Worm (Caenorhabditis elegans) whole organism, L3 larva: ENCODE measurements around the gene kin-5.

ENCODE experiments used
- R02D3.7 ChIP-seq: fragments of 150-350 bp; optimal IDR thresholded peaks from 2 replicates; lab custom pipeline; 2014; ENCODE audit warnings: missing biosample characterization, missing genetic modification characterization
- ZK546.5 ChIP-seq: sonication (generic microtip); optimal IDR thresholded peaks from 2 replicates; lab custom pipeline; 2017; ENCODE audit warnings: missing biosample characterization, missing genetic modification characterization
- aly-2 ChIP-seq: fragments of 150-350 bp; optimal IDR thresholded peaks from 2 replicates; lab custom pipeline; 2014; ENCODE audit warnings: missing biosample characterization, missing genetic modification characterization
- ama-1 ChIP-seq: fragments of 150-350 bp; optimal IDR thresholded peaks from 2 replicates; lab custom pipeline; 2018
- ceh-16 ChIP-seq: sonication (generic microtip); optimal IDR thresholded peaks from 2 replicates; lab custom pipeline; 2017; ENCODE audit warnings: missing biosample characterization, missing genetic modification characterization
- ceh-28 ChIP-seq: fragments of 150-350 bp; optimal IDR thresholded peaks from 2 replicates; lab custom pipeline; 2014; ENCODE audit warnings: missing biosample characterization, missing genetic modification reagents, missing genetic modification characterization
- ceh-9 ChIP-seq: sonication (generic microtip); optimal IDR thresholded peaks from 2 replicates; lab custom pipeline; 2018; ENCODE audit warnings: missing biosample characterization, missing genetic modification characterization
- egl-27 ChIP-seq: sonication (generic microtip); optimal IDR thresholded peaks from 4 replicates; lab custom pipeline; 2017; ENCODE audit warnings: missing biosample characterization, missing genetic modification reagents, missing genetic modification characterization
- egl-5 ChIP-seq: fragments of 150-350 bp; optimal IDR thresholded peaks from 2 replicates; lab custom pipeline; 2017; ENCODE audit warnings: missing biosample characterization, missing genetic modification reagents, missing genetic modification characterization, inconsistent platforms
- elt-1 ChIP-seq: fragments of 150-350 bp; optimal IDR thresholded peaks from 2 replicates; lab custom pipeline; 2014; ENCODE audit warnings: missing biosample characterization, missing genetic modification characterization
- elt-2 ChIP-seq: sonication (generic microtip); optimal IDR thresholded peaks from 2 replicates; lab custom pipeline; 2016; ENCODE audit warnings: missing genetic modification reagents, mild to moderate bottlenecking, missing genetic modification characterization, missing compliant biosample characterization
- elt-3 ChIP-seq, 3 experiments: fragments of 150-350 bp in 1 of 3; sonication (generic microtip) in 2 of 3; optimal IDR thresholded peaks; 2 replicates in 2 of 3; 4 replicates in 1 of 3; lab custom pipeline; 2014 to 2017; ENCODE audit warnings: missing biosample characterization in 3 of 3, missing genetic modification characterization in 3 of 3
- eor-1 ChIP-seq, 2 experiments: fragments of 150-350 bp; optimal IDR thresholded peaks; 2 replicates each; lab custom pipeline; 2014 to 2018; ENCODE audit warnings: missing biosample characterization in 2 of 2, missing genetic modification characterization in 2 of 2
- fkh-10 ChIP-seq: sonication (generic microtip); optimal IDR thresholded peaks from 2 replicates; lab custom pipeline; 2017; ENCODE audit warnings: missing biosample characterization, missing genetic modification reagents, missing genetic modification characterization
- fkh-2 ChIP-seq: fragments of 150-350 bp; optimal IDR thresholded peaks from 2 replicates; lab custom pipeline; 2014; ENCODE audit warnings: missing biosample characterization, missing genetic modification reagents, missing genetic modification characterization
- hmg-11 ChIP-seq: sonication (generic microtip); optimal IDR thresholded peaks from 2 replicates; lab custom pipeline; 2016; ENCODE audit warnings: missing genetic modification characterization, missing compliant biosample characterization
- jun-1 ChIP-seq: fragments of 150-350 bp; optimal IDR thresholded peaks from 2 replicates; lab custom pipeline; 2014; ENCODE audit warnings: missing biosample characterization, missing genetic modification reagents, missing genetic modification characterization
- lin-15B ChIP-seq: fragments of 150-350 bp; optimal IDR thresholded peaks from 2 replicates; lab custom pipeline; 2014; ENCODE audit warnings: missing biosample characterization, missing genetic modification characterization
- lin-39 ChIP-seq: fragments of 150-350 bp; optimal IDR thresholded peaks from 2 replicates; lab custom pipeline; 2018; ENCODE audit warnings: missing biosample characterization, missing genetic modification reagents, missing genetic modification characterization
- mdl-1 ChIP-seq: fragments of 150-350 bp; optimal IDR thresholded peaks from 2 replicates; lab custom pipeline; 2014; ENCODE audit warnings: missing biosample characterization, missing genetic modification characterization
- mml-1 ChIP-seq: fragments of 150-350 bp; sonication (generic microtip); optimal IDR thresholded peaks from 3 replicates; lab custom pipeline; 2014; ENCODE audit warnings: missing biosample characterization, missing genetic modification characterization
- nhr-11 ChIP-seq: fragments of 150-350 bp; optimal IDR thresholded peaks from 2 replicates; lab custom pipeline; 2014; ENCODE audit warnings: missing biosample characterization, missing genetic modification characterization
- nhr-12 ChIP-seq: fragments of 150-350 bp; optimal IDR thresholded peaks from 2 replicates; lab custom pipeline; 2014; ENCODE audit warnings: missing biosample characterization, missing genetic modification characterization
- nhr-23 ChIP-seq: fragments of 150-350 bp; optimal IDR thresholded peaks from 2 replicates; lab custom pipeline; 2014; ENCODE audit warnings: missing biosample characterization, missing genetic modification reagents, missing genetic modification characterization
- nhr-237 ChIP-seq: fragments of 150-350 bp; optimal IDR thresholded peaks from 2 replicates; lab custom pipeline; 2014; ENCODE audit warnings: missing biosample characterization, missing genetic modification characterization
- nhr-25 ChIP-seq: sonication (generic microtip); optimal IDR thresholded peaks from 2 replicates; lab custom pipeline; 2017; ENCODE audit warnings: missing biosample characterization, missing genetic modification characterization
- nhr-28 ChIP-seq: fragments of 150-350 bp; optimal IDR thresholded peaks from 2 replicates; lab custom pipeline; 2014; ENCODE audit warnings: missing biosample characterization, missing genetic modification characterization
- nhr-43 ChIP-seq: sonication (generic microtip); optimal IDR thresholded peaks from 2 replicates; lab custom pipeline; 2016; ENCODE audit warnings: mild to moderate bottlenecking, missing genetic modification characterization, missing compliant biosample characterization; ENCODE audit not compliant: poor library complexity, severe bottlenecking
- nhr-76 ChIP-seq: fragments of 150-350 bp; sonication (generic microtip); optimal IDR thresholded peaks from 5 replicates; lab custom pipeline; 2014; ENCODE audit warnings: missing biosample characterization, missing genetic modification characterization
- nhr-77 ChIP-seq: fragments of 150-350 bp; optimal IDR thresholded peaks from 2 replicates; lab custom pipeline; 2014; ENCODE audit warnings: missing biosample characterization, missing genetic modification characterization
- pha-4 ChIP-seq: fragments of 150-350 bp; optimal IDR thresholded peaks from 2 replicates; lab custom pipeline; 2014; ENCODE audit warnings: missing biosample characterization, missing genetic modification reagents, missing genetic modification characterization
- pqm-1 ChIP-seq: fragments of 150-350 bp; optimal IDR thresholded peaks from 2 replicates; lab custom pipeline; 2017; ENCODE audit warnings: missing biosample characterization, missing genetic modification characterization, inconsistent platforms
- tbx-2 ChIP-seq: sonication (generic microtip); optimal IDR thresholded peaks from 2 replicates; lab custom pipeline; 2016; ENCODE audit warnings: mild to moderate bottlenecking, missing genetic modification characterization, missing compliant biosample characterization
- unc-39 ChIP-seq: sonication (generic microtip); optimal IDR thresholded peaks from 4 replicates; lab custom pipeline; 2017; ENCODE audit warnings: missing biosample characterization, missing genetic modification characterization
- unc-62 ChIP-seq: fragments of 150-350 bp; sonication (generic microtip); optimal IDR thresholded peaks from 4 replicates; lab custom pipeline; 2014; ENCODE audit warnings: missing biosample characterization, missing genetic modification reagents, missing genetic modification characterization
- zag-1 ChIP-seq: fragments of 150-350 bp; optimal IDR thresholded peaks from 2 replicates; lab custom pipeline; 2014; ENCODE audit warnings: missing biosample characterization, missing genetic modification characterization
- ztf-11 ChIP-seq: fragments of 150-350 bp; optimal IDR thresholded peaks from 2 replicates; lab custom pipeline; 2014; ENCODE audit warnings: missing biosample characterization, missing genetic modification characterization
- ztf-4 ChIP-seq: fragments of 150-350 bp; optimal IDR thresholded peaks from 2 replicates; lab custom pipeline; 2014; ENCODE audit warnings: missing biosample characterization, missing genetic modification characterization

kin-5 gene

DNA sequence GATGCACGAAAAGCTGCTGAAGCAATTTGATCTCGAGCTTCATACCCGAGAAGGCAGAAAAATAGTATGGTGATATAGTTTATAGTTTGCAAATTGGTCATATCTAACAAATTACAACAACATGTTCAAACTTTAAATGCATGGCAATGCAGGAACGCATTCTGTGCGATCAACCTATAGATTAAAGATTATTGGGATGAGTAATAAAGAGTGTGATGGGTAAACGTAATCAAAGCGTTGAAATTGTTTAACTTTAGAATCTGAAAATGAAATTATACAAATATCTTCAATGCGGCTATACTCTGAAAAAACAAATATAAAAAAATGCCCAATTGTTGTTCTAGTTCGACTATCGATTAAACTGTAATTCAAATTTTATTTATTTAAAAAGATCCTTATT, 7.3 kb upstream of the kin-5 start, which contains the start of gene C47E12.14:
C47E12.14 (minus strand) TSS at position 101 of the 400 bp plus-strand sequence.
- no peak for TF ChIP-seq tbx-2 (tag; lab: Kevin White, UChicago)
- TF ChIP-seq fkh-10 (GFP tag; lab: Kevin White, UChicago), result no peak
- no peak for TF ChIP-seq ztf-4 (tag; lab: Kevin White, UChicago)
- no peak for TF ChIP-seq egl-5 (tag; lab: Kevin White, UChicago)
- TF ChIP-seq nhr-25 (tag; lab: Kevin White, UChicago), result no peak
- no peak for TF ChIP-seq lin-39 (tag; lab: Kevin White, UChicago)
- no peak for TF ChIP-seq R02D3.7 (tag; lab: Kevin White, UChicago)
- TF ChIP-seq zag-1 (tag; lab: Kevin White, UChicago), result no peak
- no peak for TF ChIP-seq jun-1
- no peak for TF ChIP-seq nhr-11 (tag; lab: Kevin White, UChicago)
- no peak for TF ChIP-seq hmg-11 (tag; lab: Kevin White, UChicago)
- TF ChIP-seq nhr-237, result no peak
- TF ChIP-seq elt-3 (tag; optimal IDR thresholded peaks at IDR 0.05; lab: Kevin White, UChicago), result no peak
- TF ChIP-seq nhr-23 (tag; lab: Kevin White, UChicago), result no peak
- TF ChIP-seq elt-2, result no peak
- TF ChIP-seq aly-2 (tag; lab: Kevin White, UChicago), result no peak
- no peak for TF ChIP-seq unc-39 (tag; lab: Kevin White, UChicago)
- no peak for TF ChIP-seq nhr-12 (tag; lab: Kevin White, UChicago)
- no peak for TF ChIP-seq ceh-9
- TF ChIP-seq nhr-76 (tag; lab: Kevin White, UChicago), result no peak

DNA sequence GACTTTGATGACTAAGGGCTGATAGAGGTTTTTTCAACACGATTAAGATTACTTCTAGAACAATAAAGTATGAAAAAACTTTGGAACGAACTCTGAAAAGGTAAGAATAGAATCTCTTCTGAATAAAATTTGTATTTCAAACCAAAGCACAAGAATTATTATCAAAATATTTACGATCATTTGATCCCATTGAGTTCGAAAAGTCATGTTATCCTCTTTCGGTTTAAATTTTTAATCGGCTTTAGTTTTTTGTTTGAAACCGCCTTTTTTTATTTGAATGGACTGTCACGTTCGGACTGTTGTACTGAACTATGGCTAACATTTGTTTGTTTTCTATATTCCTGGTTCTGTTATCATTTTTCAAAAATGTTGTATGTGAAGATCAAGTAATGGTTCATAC, 5.4 kb upstream of the kin-5 start, which contains the start of gene C47E12.9:
C47E12.9 (plus strand) TSS at position 301 of the 400 bp plus-strand sequence.
- TF ChIP-seq nhr-12 (tag; lab: Kevin White, UChicago) (no peak), aly-2 (tag; lab: Kevin White, UChicago) (no peak), elt-2 (no peak), ZK546.5 (no peak), nhr-23 (tag; lab: Kevin White, UChicago) (no peak), unc-39 (tag; lab: Kevin White, UChicago) (no peak), eor-1 (tag; optimal IDR thresholded peaks at IDR 0.05; lab: Kevin White, UChicago) (no peak), mdl-1 (tag; lab: Kevin White, UChicago) (no peak), egl-5 (tag; lab: Kevin White, UChicago) (no peak), nhr-77 (no peak), ceh-28 (tag; lab: Kevin White, UChicago) (no peak), ceh-9 (no peak), mml-1 (tag; lab: Kevin White, UChicago) (no peak), fkh-2 (tag; lab: Kevin White, UChicago) (no peak), jun-1 (no peak)

DNA sequence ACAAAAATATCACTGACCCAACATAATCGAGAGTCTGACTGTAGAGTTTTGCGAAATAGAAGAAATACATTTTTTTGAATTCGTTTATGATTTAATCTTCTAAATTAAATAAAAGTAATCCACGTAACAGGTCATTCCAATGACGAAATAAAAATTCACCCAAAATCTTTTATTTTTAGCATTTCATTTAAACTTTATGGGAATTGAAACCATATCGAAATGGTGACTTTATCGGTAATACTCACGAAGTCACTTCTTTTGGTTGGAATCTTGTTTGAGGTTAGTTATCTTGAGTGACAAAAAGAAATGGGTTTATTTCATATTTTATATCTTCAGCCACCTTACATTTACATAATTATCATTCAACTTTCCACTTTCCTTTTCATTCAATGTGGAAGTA, 3.6 kb upstream of the kin-5 start, which contains the start of the genes C47E12.12 and C47E12.10:
C47E12.12 (minus strand) TSS at position 101 of the 400 bp plus-strand sequence.
C47E12.10 (plus strand) TSS at position 172 of the 400 bp plus-strand sequence.
- TF ChIP-seq elt-1 (tag; lab: Kevin White, UChicago) (no peak), eor-1 (tag; optimal IDR thresholded peaks at IDR 0.05; lab: Kevin White, UChicago) (no peak), ceh-16 (tag; lab: Kevin White, UChicago) (no peak), ama-1 (lab: Kevin White, UChicago) (no peak), nhr-23 (tag; lab: Kevin White, UChicago) (no peak), hmg-11 (tag; lab: Kevin White, UChicago) (no peak), elt-2 (no peak), elt-3 (tag; optimal IDR thresholded peaks at IDR 0.05; lab: Kevin White, UChicago) (no peak), egl-5 (tag; lab: Kevin White, UChicago) (no peak), jun-1 (no peak), unc-39 (tag; lab: Kevin White, UChicago) (no peak), pha-4 (tag; lab: Kevin White, UChicago) (no peak), ztf-11 (tag; lab: Kevin White, UChicago) (no peak), nhr-237 (no peak), unc-62 (GFP tag; lab: Kevin White, UChicago) (no peak), lin-15B (tag; lab: Kevin White, UChicago) (no peak), zag-1 (tag; lab: Kevin White, UChicago) (no peak), nhr-28 (no peak)
- TF ChIP-seq, all 47 proteins: peak for 0

DNA sequence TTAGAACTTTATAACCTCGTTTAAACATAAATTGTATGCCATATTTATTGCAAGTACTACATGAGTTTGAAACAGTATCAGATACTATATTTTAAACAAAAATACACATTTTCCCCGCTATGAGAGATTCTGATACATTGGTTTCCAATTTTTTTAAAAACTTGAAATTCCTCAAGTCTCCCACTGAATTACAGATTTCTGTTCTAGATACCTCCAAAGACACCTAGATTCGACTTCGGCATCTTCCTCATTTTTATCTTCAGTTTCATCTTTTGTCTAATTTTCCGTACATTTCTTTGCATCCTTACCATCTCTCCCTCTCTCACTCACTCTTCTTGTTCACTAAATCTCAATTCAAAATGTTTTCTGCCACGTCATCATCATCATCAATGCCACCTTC, 5.0 kb downstream of the kin-5 start, which contains the start of gene T13H10.2:
T13H10.2 (plus strand) TSS at position 301 of the 400 bp plus-strand sequence.
- TF ChIP-seq pqm-1 (tag; lab: Kevin White, UChicago) (no peak), unc-62 (GFP tag; lab: Kevin White, UChicago) (no peak), unc-39 (tag; lab: Kevin White, UChicago) (no peak), nhr-43 (no peak), ceh-9 (no peak), mdl-1 (tag; lab: Kevin White, UChicago) (no peak), lin-15B (tag; lab: Kevin White, UChicago) (no peak), fkh-2 (tag; lab: Kevin White, UChicago) (no peak), mml-1 (tag; lab: Kevin White, UChicago) (no peak), egl-5 (tag; lab: Kevin White, UChicago) (no peak), aly-2 (tag; lab: Kevin White, UChicago) (no peak), zag-1 (tag; lab: Kevin White, UChicago) (no peak), nhr-28 (no peak), nhr-23 (tag; lab: Kevin White, UChicago) (no peak), R02D3.7 (tag; lab: Kevin White, UChicago) (no peak), elt-1 (tag; lab: Kevin White, UChicago) (no peak), egl-27 (tag; lab: Kevin White, UChicago) (no peak), nhr-11 (tag; lab: Kevin White, UChicago) (no peak)
